Worm (Caenorhabditis elegans) whole organism, L4 larva: Measurements from ENCODE around the gene srx-131.

Source experiments
- ama-1 ChIP-seq: fragments of 150-350 bp; optimal IDR thresholded peaks from 2 replicates; lab custom pipeline; 2014; ENCODE audit warnings: inconsistent platforms, mixed read lengths
- ces-1 ChIP-seq: fragments of 150-350 bp; sonication (generic microtip); optimal IDR thresholded peaks from 4 replicates; lab custom pipeline; 2014; ENCODE audit warnings: missing biosample characterization, missing genetic modification reagents, missing genetic modification characterization
- dpl-1 ChIP-seq: fragments of 150-350 bp; optimal IDR thresholded peaks from 2 replicates; lab custom pipeline; 2014; ENCODE audit warnings: missing biosample characterization, missing genetic modification reagents, missing genetic modification characterization
- dve-1 ChIP-seq: sonication (generic microtip); optimal IDR thresholded peaks from 2 replicates; lab custom pipeline; 2017; ENCODE audit warnings: antibody characterized with exemption, mild to moderate bottlenecking, missing genetic modification characterization, missing compliant biosample characterization; ENCODE audit not compliant: insufficient read depth
- fos-1 ChIP-seq: fragments of 150-350 bp; optimal IDR thresholded peaks from 2 replicates; lab custom pipeline; 2014; ENCODE audit warnings: missing biosample characterization, missing genetic modification characterization
- hif-1 ChIP-seq, 2 experiments: sonication (generic microtip); optimal IDR thresholded peaks; 2 replicates each; lab custom pipeline; 2016 to 2017; ENCODE audit warnings: missing compliant biosample characterization in 2 of 2, missing genetic modification characterization in 2 of 2, missing genetic modification reagents in 2 of 2, missing genotype in 2 of 2, mild to moderate bottlenecking in 1 of 2
- lsy-2 ChIP-seq, 2 experiments: fragments of 150-350 bp in 1 of 2; sonication (generic microtip) in 1 of 2; optimal IDR thresholded peaks; 2 replicates each; lab custom pipeline; 2014 to 2017; ENCODE audit warnings: missing biosample characterization in 2 of 2, missing genetic modification characterization in 2 of 2
- mep-1 ChIP-seq: fragments of 150-350 bp; sonication (generic microtip); optimal IDR thresholded peaks from 3 replicates; lab custom pipeline; 2014; ENCODE audit warnings: missing biosample characterization, missing genetic modification characterization
- nhr-237 ChIP-seq: sonication (generic microtip); optimal IDR thresholded peaks from 2 replicates; lab custom pipeline; 2017; ENCODE audit warnings: missing biosample characterization, missing genetic modification characterization
- nhr-28 ChIP-seq: fragments of 150-350 bp; optimal IDR thresholded peaks from 2 replicates; lab custom pipeline; 2014; ENCODE audit warnings: missing biosample characterization, missing genetic modification characterization
- nhr-6 ChIP-seq: fragments of 150-350 bp; optimal IDR thresholded peaks from 2 replicates; lab custom pipeline; 2014; ENCODE audit warnings: missing biosample characterization, missing genetic modification characterization
- nhr-76 ChIP-seq: fragments of 150-350 bp; optimal IDR thresholded peaks from 2 replicates; lab custom pipeline; 2014; ENCODE audit warnings: missing biosample characterization, missing genetic modification characterization
- sdz-12 ChIP-seq: fragments of 200-800 bp; sonication (Bioruptor generic); optimal IDR thresholded peaks from 2 replicates; lab custom pipeline; 2018; ENCODE audit warnings: mild to moderate bottlenecking, missing genetic modification characterization, missing compliant biosample characterization
- ztf-11 ChIP-seq: fragments of 150-350 bp; optimal IDR thresholded peaks from 2 replicates; lab custom pipeline; 2014; ENCODE audit warnings: missing biosample characterization, missing genetic modification characterization

- TF ChIP-seq nhr-76 (tag; lab: Kevin White, UChicago) (no peak), mep-1 (peak; percentile 19), nhr-237 (tag; lab: Kevin White, UChicago) (no peak), ztf-11 (no peak), ama-1 (peak; percentile 68), ces-1 (GFP tag; lab: Kevin White, UChicago) (no peak), hif-1 (tag; optimal IDR thresholded peaks at IDR 0.05; lab: Kevin White, UChicago) (no peak), nhr-28 (no peak), dpl-1 (GFP tag; lab: Kevin White, UChicago) (no peak), sdz-12 (GFP tag; lab: Kevin White, UChicago) (no peak), dve-1 (tag; lab: Kevin White, UChicago) (no peak), lsy-2 (tag; optimal IDR thresholded peaks at IDR 0.05; lab: Kevin White, UChicago) (no peak), fos-1 (tag; lab: Kevin White, UChicago) (no peak), nhr-6 (tag; lab: Kevin White, UChicago) (no peak)
These were observed 48.9 kb upstream of the srx-131 start, which contains the start of gene twk-32 for ce11 chrV:13796246-13796776.
